Worm (Caenorhabditis elegans) whole organism, L1 larva: ENCODE measurements around the gene F11C1.1.

ENCODE experiments used
- C34B4.2 ChIP-seq: sonication (generic microtip); optimal IDR thresholded peaks from 2 replicates; lab custom pipeline; 2017; ENCODE audit warnings: mild to moderate bottlenecking, missing genetic modification characterization, missing compliant biosample characterization
- F16B12.6 ChIP-seq: fragments of 150-350 bp; optimal IDR thresholded peaks from 2 replicates; lab custom pipeline; 2014; ENCODE audit warnings: missing biosample characterization, missing genetic modification characterization
- Y116A8C.19 ChIP-seq: sonication (generic microtip); optimal IDR thresholded peaks from 2 replicates; lab custom pipeline; 2016; ENCODE audit warnings: missing compliant biosample characterization, missing genetic modification characterization, borderline replicate concordance
- aha-1 ChIP-seq: fragments of 150-350 bp; optimal IDR thresholded peaks from 2 replicates; lab custom pipeline; 2014; ENCODE audit warnings: missing biosample characterization, missing genetic modification characterization
- aly-2 ChIP-seq: fragments of 150-350 bp; optimal IDR thresholded peaks from 2 replicates; lab custom pipeline; 2014; ENCODE audit warnings: missing biosample characterization, missing genetic modification characterization
- ceh-63 ChIP-seq: fragments of 200-800 bp; sonication (Bioruptor generic); optimal IDR thresholded peaks from 2 replicates; lab custom pipeline; 2018; ENCODE audit warnings: mild to moderate bottlenecking, missing genetic modification characterization, missing compliant biosample characterization
- ceh-82 ChIP-seq, 3 experiments: fragments of 150-350 bp in 1 of 3; sonication (generic microtip) in 2 of 3; optimal IDR thresholded peaks; 2 replicates each; lab custom pipeline; 2014 to 2017; ENCODE audit warnings: missing biosample characterization in 3 of 3, missing genetic modification characterization in 3 of 3
- ceh-88 ChIP-seq: fragments of 200-800 bp; sonication (Bioruptor generic); IDR thresholded peaks from 2 replicates; pipeline ENCODE4 v1.3.6; 2022; ENCODE audit warnings: missing genetic modification characterization, missing compliant biosample characterization
- dpl-1 ChIP-seq, 3 experiments: fragments of 150-350 bp in 2 of 3; sonication (generic microtip) in 1 of 3; optimal IDR thresholded peaks; 2 replicates each; lab custom pipeline; 2014 to 2017; ENCODE audit warnings: missing biosample characterization in 3 of 3, missing genetic modification characterization in 3 of 3, missing genetic modification reagents in 3 of 3
- dsc-1 ChIP-seq: sonication (generic microtip); optimal IDR thresholded peaks from 2 replicates; lab custom pipeline; 2016; ENCODE audit warnings: mild to moderate bottlenecking, missing genetic modification characterization, missing compliant biosample characterization
- efl-1 ChIP-seq, 4 experiments: fragments of 150-350 bp; optimal IDR thresholded peaks in 3 of 4; peaks in 1 of 4; 1 replicate in 1 of 4; 2 replicates in 3 of 4; lab custom pipeline; 2014; ENCODE audit warnings: missing biosample characterization in 2 of 4, missing genetic modification characterization in 2 of 4, missing genetic modification reagents in 2 of 4
- egl-13 ChIP-seq: sonication (generic microtip); optimal IDR thresholded peaks from 2 replicates; lab custom pipeline; 2016; ENCODE audit warnings: missing genotype, missing genetic modification reagents, missing genetic modification characterization, missing compliant biosample characterization
- egl-27 ChIP-seq, 2 experiments: fragments of 150-350 bp in 1 of 2; sonication (generic microtip); optimal IDR thresholded peaks; 3 replicates each; lab custom pipeline; 2017 to 2018; ENCODE audit warnings: missing biosample characterization in 2 of 2, missing genetic modification characterization in 2 of 2, missing genetic modification reagents in 2 of 2
- elt-2 ChIP-seq: sonication (generic microtip); optimal IDR thresholded peaks from 2 replicates; lab custom pipeline; 2016; ENCODE audit warnings: missing genetic modification characterization, mild to moderate bottlenecking, inconsistent platforms, missing compliant biosample characterization, missing genetic modification reagents
- elt-3 ChIP-seq, 6 experiments: fragments of 150-350 bp in 1 of 6; sonication (generic microtip); optimal IDR thresholded peaks; 2 replicates each; lab custom pipeline; 2017 to 2018; ENCODE audit warnings: missing biosample characterization in 6 of 6, missing genetic modification characterization in 6 of 6, inconsistent platforms in 1 of 6
- ets-5 ChIP-seq: fragments of 200-800 bp; sonication (Bioruptor generic); IDR thresholded peaks from 2 replicates; pipeline ENCODE4 v1.3.6; 2022; ENCODE audit warnings: missing genetic modification characterization, missing compliant biosample characterization
- fkh-10 ChIP-seq: sonication (generic microtip); optimal IDR thresholded peaks from 2 replicates; lab custom pipeline; 2017; ENCODE audit warnings: missing biosample characterization, missing genetic modification reagents, missing genetic modification characterization
- fkh-8 ChIP-seq: sonication (generic microtip); optimal IDR thresholded peaks from 2 replicates; lab custom pipeline; 2016; ENCODE audit warnings: mild to moderate bottlenecking, missing genetic modification characterization, missing compliant biosample characterization
- fos-1 ChIP-seq: fragments of 150-350 bp; optimal IDR thresholded peaks from 2 replicates; lab custom pipeline; 2014; ENCODE audit warnings: missing biosample characterization, missing genetic modification characterization
- hpl-2 ChIP-seq: fragments of 150-350 bp; optimal IDR thresholded peaks from 2 replicates; lab custom pipeline; 2014; ENCODE audit warnings: missing biosample characterization, missing genetic modification reagents, missing genetic modification characterization
- isw-1 ChIP-seq: fragments of 200-800 bp; sonication (Bioruptor generic); IDR thresholded peaks from 2 replicates; pipeline ENCODE4 v1.3.6; 2022; ENCODE audit warnings: missing genetic modification characterization, missing compliant biosample characterization
- jun-1 ChIP-seq: fragments of 150-350 bp; optimal IDR thresholded peaks from 2 replicates; lab custom pipeline; 2014; ENCODE audit warnings: missing biosample characterization, missing genetic modification reagents, missing genetic modification characterization
- lin-13 ChIP-seq: fragments of 150-350 bp; optimal IDR thresholded peaks from 2 replicates; lab custom pipeline; 2014; ENCODE audit warnings: missing biosample characterization, missing genetic modification reagents, missing genetic modification characterization
- lin-14 ChIP-seq: fragments of 200-800 bp; sonication (Bioruptor generic); optimal IDR thresholded peaks from 2 replicates; lab custom pipeline; 2018; ENCODE audit warnings: mild to moderate bottlenecking, missing genetic modification characterization, moderate library complexity, missing compliant biosample characterization
- lin-15B ChIP-seq: fragments of 150-350 bp; sonication (generic microtip); optimal IDR thresholded peaks from 3 replicates; lab custom pipeline; 2014; ENCODE audit warnings: missing biosample characterization, missing genetic modification characterization
- lin-39 ChIP-seq: fragments of 150-350 bp; optimal IDR thresholded peaks from 2 replicates; lab custom pipeline; 2014; ENCODE audit warnings: missing biosample characterization, missing genetic modification reagents, missing genetic modification characterization
- lir-3 ChIP-seq: sonication (generic microtip); optimal IDR thresholded peaks from 2 replicates; lab custom pipeline; 2016; ENCODE audit warnings: mild to moderate bottlenecking, missing genetic modification characterization, moderate library complexity, missing compliant biosample characterization; ENCODE audit not compliant: poor library complexity
- mab-9 ChIP-seq: fragments of 200-800 bp; sonication (Bioruptor generic); IDR thresholded peaks from 2 replicates; pipeline ENCODE4 v1.3.6; 2022; ENCODE audit warnings: missing genetic modification reagents, missing genetic modification characterization, missing compliant biosample characterization
- nhr-19 ChIP-seq: fragments of 200-800 bp; sonication (Bioruptor generic); conservative IDR thresholded peaks from 2 replicates; pipeline ENCODE4 v1.3.6; 2022; ENCODE audit warnings: missing genetic modification characterization, missing compliant biosample characterization
- nhr-20 ChIP-seq: sonication (generic microtip); optimal IDR thresholded peaks from 2 replicates; lab custom pipeline; 2016; ENCODE audit warnings: mild to moderate bottlenecking, missing genetic modification characterization, missing compliant biosample characterization
- nhr-237 ChIP-seq: fragments of 150-350 bp; optimal IDR thresholded peaks from 2 replicates; lab custom pipeline; 2014; ENCODE audit warnings: missing biosample characterization, missing genetic modification characterization
- nhr-28 ChIP-seq: fragments of 150-350 bp; optimal IDR thresholded peaks from 2 replicates; lab custom pipeline; 2014; ENCODE audit warnings: missing biosample characterization, missing genetic modification characterization
- nhr-47 ChIP-seq: sonication (generic microtip); optimal IDR thresholded peaks from 2 replicates; lab custom pipeline; 2016; ENCODE audit warnings: mild to moderate bottlenecking, missing genetic modification characterization, moderate library complexity, missing compliant biosample characterization
- nhr-84 ChIP-seq: sonication (generic microtip); optimal IDR thresholded peaks from 2 replicates; lab custom pipeline; 2017; ENCODE audit warnings: missing biosample characterization, missing genetic modification characterization
- nhr-90 ChIP-seq: sonication (generic microtip); optimal IDR thresholded peaks from 2 replicates; lab custom pipeline; 2016; ENCODE audit warnings: mild to moderate bottlenecking, missing genetic modification characterization, missing compliant biosample characterization; ENCODE audit not compliant: poor library complexity
- pag-3 ChIP-seq: sonication (generic microtip); optimal IDR thresholded peaks from 2 replicates; lab custom pipeline; 2017; ENCODE audit warnings: missing genetic modification characterization, mild to moderate bottlenecking, missing compliant biosample characterization, antibody characterized with exemption, borderline replicate concordance; ENCODE audit not compliant: insufficient read depth
- pax-3 ChIP-seq: fragments of 200-800 bp; sonication (Bioruptor generic); optimal IDR thresholded peaks from 2 replicates; lab custom pipeline; 2018; ENCODE audit warnings: mild to moderate bottlenecking, missing genetic modification characterization, moderate library complexity, missing compliant biosample characterization
- pqm-1 ChIP-seq: sonication (generic microtip); optimal IDR thresholded peaks from 3 replicates; lab custom pipeline; 2017; ENCODE audit warnings: missing biosample characterization, missing genetic modification characterization
- rnt-1 ChIP-seq: sonication (generic microtip); optimal IDR thresholded peaks from 2 replicates; lab custom pipeline; 2016; ENCODE audit warnings: mild to moderate bottlenecking, missing genetic modification characterization, moderate library complexity, missing compliant biosample characterization
- skn-1 ChIP-seq: fragments of 150-350 bp; optimal IDR thresholded peaks from 2 replicates; lab custom pipeline; 2014; ENCODE audit warnings: missing biosample characterization, missing genetic modification characterization
- snpc-4 ChIP-seq: fragments of 150-350 bp; optimal IDR thresholded peaks from 2 replicates; lab custom pipeline; 2014; ENCODE audit warnings: missing biosample characterization, missing genetic modification characterization
- snu-23 ChIP-seq: sonication (generic microtip); optimal IDR thresholded peaks from 2 replicates; lab custom pipeline; 2016; ENCODE audit warnings: missing genetic modification characterization, missing compliant biosample characterization
- sox-4 ChIP-seq: sonication (generic microtip); optimal IDR thresholded peaks from 2 replicates; lab custom pipeline; 2016; ENCODE audit warnings: missing genetic modification characterization, missing compliant biosample characterization
- sup-37 ChIP-seq: fragments of 200-800 bp; sonication (Bioruptor generic); optimal IDR thresholded peaks from 2 replicates; lab custom pipeline; 2018; ENCODE audit warnings: mild to moderate bottlenecking, missing genetic modification characterization, missing compliant biosample characterization
- swsn-7 ChIP-seq: sonication (generic microtip); optimal IDR thresholded peaks from 2 replicates; lab custom pipeline; 2016; ENCODE audit warnings: missing genetic modification characterization, missing compliant biosample characterization
- tbx-2 ChIP-seq: sonication (generic microtip); optimal IDR thresholded peaks from 2 replicates; lab custom pipeline; 2016; ENCODE audit warnings: missing genetic modification characterization, missing compliant biosample characterization
- unc-86 ChIP-seq: sonication (generic microtip); optimal IDR thresholded peaks from 2 replicates; lab custom pipeline; 2016; ENCODE audit warnings: missing genetic modification characterization, missing compliant biosample characterization
- vab-15 ChIP-seq: sonication (generic microtip); optimal IDR thresholded peaks from 2 replicates; lab custom pipeline; 2017; ENCODE audit warnings: missing genotype, mild to moderate bottlenecking, missing genetic modification characterization, missing compliant biosample characterization
- ztf-11 ChIP-seq, 2 experiments: sonication (generic microtip); optimal IDR thresholded peaks; 2 replicates each; lab custom pipeline; 2016 to 2017; ENCODE audit warnings: missing genetic modification characterization in 2 of 2, missing biosample characterization in 1 of 2, missing compliant biosample characterization in 1 of 2

The F11C1.1 gene

ce11 chrX:12976774-12977173, 13.6 kb downstream of the F11C1.1 start, which contains the start of the genes F11C1.4 and F11C1.10:
Gene F11C1.4 (plus strand): TSS chrX:12977074.
Gene F11C1.10 (plus strand): TSS chrX:12977082.
- no peak for TF ChIP-seq lir-3
- no peak for TF ChIP-seq nhr-84 (tag; lab: Kevin White, UChicago)
- TF ChIP-seq nhr-19, result no peak
- TF ChIP-seq dsc-1 (tag; lab: Kevin White, UChicago), result no peak
- no peak for TF ChIP-seq fkh-8

- TF ChIP-seq pag-3, result peak; percentile 37
- TF ChIP-seq vab-15 (tag; lab: Kevin White, UChicago), result peak; percentile 62
- peak; percentile 20 for TF ChIP-seq hpl-2
- TF ChIP-seq pax-3, result peak; percentile 36
- no peak for TF ChIP-seq nhr-28 (tag; lab: Kevin White, UChicago)
- TF ChIP-seq lin-39 (tag; lab: Kevin White, UChicago), result peak; percentile 81
- peak; percentile 79 to 88 (median 83) for TF ChIP-seq ceh-82 (tag; optimal IDR thresholded peaks at IDR 0.05; lab: Kevin White, UChicago)
- TF ChIP-seq ceh-88 (GFP tag; lab: Robert Waterston, UW), result peak; percentile 61
- no peak for TF ChIP-seq Y116A8C.19 (tag; lab: Kevin White, UChicago)
- peak; percentile 95 for TF ChIP-seq rnt-1 (tag; lab: Kevin White, UChicago)
- TF ChIP-seq unc-86, result peak; percentile 78
- TF ChIP-seq elt-2 (tag; lab: Kevin White, UChicago), result peak; percentile 19
- TF ChIP-seq sox-4 (tag; lab: Kevin White, UChicago), result peak; percentile 33
- peak; percentile 85 for TF ChIP-seq lin-13 (GFP tag; lab: Kevin White, UChicago)
- TF ChIP-seq isw-1 (GFP tag; lab: Robert Waterston, UW), result peak; percentile 73
- TF ChIP-seq dpl-1 (GFP tag; optimal IDR thresholded peaks at IDR 0.05; lab: Kevin White, UChicago), result peak; percentile 70 to 82 (median 78)
- no peak for TF ChIP-seq aha-1 (tag; lab: Kevin White, UChicago)
- peak; percentile 91 for TF ChIP-seq nhr-19
- TF ChIP-seq fos-1 (tag; lab: Kevin White, UChicago), result peak; percentile 72
- peak; percentile 74 to 85 for TF ChIP-seq efl-1 (optimal IDR thresholded peaks at IDR 0.05; lab: Kevin White, UChicago)
- peak; percentile 59 to 97 for TF ChIP-seq efl-1 (GFP tag; optimal IDR thresholded peaks at IDR 0.05 in 1 of 2; lab: Kevin White, UChicago)
- TF ChIP-seq nhr-47, result peak; percentile 88
- TF ChIP-seq pqm-1, result no peak
- no peak for TF ChIP-seq C34B4.2 (tag; lab: Kevin White, UChicago)
- peak; percentile 70 for TF ChIP-seq snpc-4 (tag; lab: Kevin White, UChicago)
- TF ChIP-seq lin-14, result peak; percentile 93
- TF ChIP-seq lin-15B (tag; lab: Kevin White, UChicago), result peak; percentile 68
- peak; percentile 89 for TF ChIP-seq swsn-7 (tag; lab: Kevin White, UChicago)
- TF ChIP-seq egl-27 (tag; optimal IDR thresholded peaks at IDR 0.05; lab: Kevin White, UChicago), result no peak
- TF ChIP-seq elt-3 (tag; optimal IDR thresholded peaks at IDR 0.05; lab: Kevin White, UChicago), result peak in 5 of 6 experiments; percentile 50 to 87 (median 64)
- TF ChIP-seq ceh-63 (GFP tag; lab: Kevin White, UChicago), result no peak
- TF ChIP-seq jun-1 (tag; lab: Kevin White, UChicago), result peak; percentile 84
- no peak for TF ChIP-seq ets-5
- peak; percentile 94 for TF ChIP-seq snu-23 (GFP tag; lab: Kevin White, UChicago)
- TF ChIP-seq fkh-8, result peak; percentile 74
- TF ChIP-seq mab-9, result peak; percentile 36
- peak; percentile 63 for TF ChIP-seq egl-13 (tag; lab: Kevin White, UChicago)
- TF ChIP-seq nhr-237 (tag; lab: Kevin White, UChicago), result peak; percentile 29
- peak; percentile 86 for TF ChIP-seq tbx-2 (tag; lab: Kevin White, UChicago)
- peak; percentile 40 for TF ChIP-seq fkh-10
- TF ChIP-seq sup-37 (GFP tag; lab: Kevin White, UChicago), result peak; percentile 56
- TF ChIP-seq aly-2 (tag; lab: Kevin White, UChicago), result no peak
- TF ChIP-seq nhr-20 (tag; lab: Kevin White, UChicago), result peak; percentile 93
- peak; percentile 65 for TF ChIP-seq skn-1 (tag; lab: Kevin White, UChicago)
- peak in 1 of 2 experiments; percentile 50 for TF ChIP-seq ztf-11 (tag; optimal IDR thresholded peaks at IDR 0.05; lab: Kevin White, UChicago)
- TF ChIP-seq F16B12.6 (tag; lab: Kevin White, UChicago), result peak; percentile 54
- TF ChIP-seq nhr-90 (tag; lab: Kevin White, UChicago), result peak; percentile 87
These were observed 14.7 kb downstream of the F11C1.1 start, which contains the start of gene ppk-3 for ce11 chrX:12975595-12976089. Gene ppk-3 (minus strand): TSS chrX:12975645.
